Worm (Caenorhabditis elegans) whole organism, mixed stage, embryonic: ENCODE data around the gene abts-2.

Experiments
- M03D4.4 ChIP-seq: sonication (generic microtip); optimal IDR thresholded peaks from 2 replicates; lab custom pipeline; 2017; ENCODE audit warnings: mild to moderate bottlenecking, missing genetic modification characterization, missing compliant biosample characterization
- bed-3 ChIP-seq: fragments of 200-800 bp; sonication (Bioruptor generic); optimal IDR thresholded peaks from 3 replicates; lab custom pipeline; 2018; ENCODE audit warnings: mild to moderate bottlenecking, missing genetic modification characterization, moderate library complexity, missing compliant biosample characterization
- blmp-1 ChIP-seq: fragments of 150-350 bp; optimal IDR thresholded peaks from 2 replicates; lab custom pipeline; 2014; ENCODE audit warnings: missing biosample characterization, missing genetic modification characterization
- ceh-39 ChIP-seq: fragments of 150-350 bp; optimal IDR thresholded peaks from 2 replicates; lab custom pipeline; 2014; ENCODE audit warnings: missing biosample characterization, missing genetic modification characterization
- ceh-43 ChIP-seq: fragments of 200-800 bp; sonication (Bioruptor generic); optimal IDR thresholded peaks from 2 replicates; lab custom pipeline; 2018; ENCODE audit warnings: mild to moderate bottlenecking, missing genetic modification characterization, moderate library complexity, missing compliant biosample characterization
- ces-1 ChIP-seq: fragments of 150-350 bp; optimal IDR thresholded peaks from 2 replicates; lab custom pipeline; 2014; ENCODE audit warnings: missing biosample characterization, missing genetic modification reagents, missing genetic modification characterization
- cnd-1 ChIP-seq: fragments of 200-800 bp; sonication (Bioruptor generic); optimal IDR thresholded peaks from 2 replicates; lab custom pipeline; 2018; ENCODE audit warnings: mild to moderate bottlenecking, missing genetic modification characterization, missing compliant biosample characterization
- drap-1 ChIP-seq: fragments of 200-800 bp; sonication (Bioruptor generic); optimal IDR thresholded peaks from 3 replicates; lab custom pipeline; 2018; ENCODE audit warnings: mild to moderate bottlenecking, missing genetic modification characterization, missing compliant biosample characterization
- elt-1 ChIP-seq: sonication (generic microtip); optimal IDR thresholded peaks from 2 replicates; lab custom pipeline; 2017; ENCODE audit warnings: missing genetic modification characterization, mild to moderate bottlenecking, missing compliant biosample characterization, antibody characterized with exemption, moderate library complexity, borderline replicate concordance; ENCODE audit not compliant: insufficient read depth
- elt-3 ChIP-seq: fragments of 150-350 bp; optimal IDR thresholded peaks from 2 replicates; lab custom pipeline; 2014; ENCODE audit warnings: missing biosample characterization, missing genetic modification characterization
- flh-1 ChIP-seq: fragments of 200-800 bp; sonication (Bioruptor generic); optimal IDR thresholded peaks from 2 replicates; lab custom pipeline; 2018; ENCODE audit warnings: mild to moderate bottlenecking, missing genetic modification characterization, moderate library complexity, missing compliant biosample characterization
- ham-2 ChIP-seq: fragments of 200-800 bp; sonication (Bioruptor generic); optimal IDR thresholded peaks from 2 replicates; lab custom pipeline; 2018; ENCODE audit warnings: mild to moderate bottlenecking, missing genetic modification characterization, missing compliant biosample characterization
- hlh-1 ChIP-seq: fragments of 150-350 bp; optimal IDR thresholded peaks from 2 replicates; lab custom pipeline; 2014; ENCODE audit warnings: missing biosample characterization, missing genetic modification reagents, missing genetic modification characterization
- lin-13 ChIP-seq: fragments of 150-350 bp; optimal IDR thresholded peaks from 2 replicates; lab custom pipeline; 2014; ENCODE audit warnings: missing biosample characterization, missing genetic modification characterization
- lin-32 ChIP-seq: fragments of 200-800 bp; sonication (Bioruptor generic); optimal IDR thresholded peaks from 2 replicates; lab custom pipeline; 2018; ENCODE audit warnings: mild to moderate bottlenecking, missing genetic modification characterization, missing compliant biosample characterization
- lsy-2 ChIP-seq: fragments of 150-350 bp; optimal IDR thresholded peaks from 2 replicates; lab custom pipeline; 2014; ENCODE audit warnings: missing biosample characterization, missing genetic modification characterization
- mep-1 ChIP-seq: fragments of 150-350 bp; optimal IDR thresholded peaks from 2 replicates; lab custom pipeline; 2017; ENCODE audit warnings: missing biosample characterization, missing genetic modification reagents, missing genetic modification characterization, inconsistent platforms
- nhr-12 ChIP-seq: fragments of 150-350 bp; optimal IDR thresholded peaks from 2 replicates; lab custom pipeline; 2014; ENCODE audit warnings: missing biosample characterization, missing genetic modification characterization
- nhr-2 ChIP-seq: fragments of 150-350 bp; optimal IDR thresholded peaks from 2 replicates; lab custom pipeline; 2014; ENCODE audit warnings: missing biosample characterization, missing genetic modification characterization
- nhr-28 ChIP-seq: fragments of 150-350 bp; optimal IDR thresholded peaks from 2 replicates; lab custom pipeline; 2014; ENCODE audit warnings: missing biosample characterization, missing genetic modification characterization
- nhr-76 ChIP-seq: sonication (generic microtip); optimal IDR thresholded peaks from 2 replicates; lab custom pipeline; 2017; ENCODE audit warnings: missing biosample characterization, missing genetic modification characterization
- pha-4 ChIP-seq: fragments of 150-350 bp; optimal IDR thresholded peaks from 2 replicates; lab custom pipeline; 2018; ENCODE audit warnings: missing biosample characterization, missing genetic modification reagents, missing genetic modification characterization
- sem-2 ChIP-seq: fragments of 200-800 bp; sonication (Bioruptor generic); optimal IDR thresholded peaks from 2 replicates; lab custom pipeline; 2018; ENCODE audit warnings: mild to moderate bottlenecking, missing genetic modification characterization, missing compliant biosample characterization
- snpc-4 ChIP-seq: fragments of 150-350 bp; optimal IDR thresholded peaks from 2 replicates; lab custom pipeline; 2014; ENCODE audit warnings: missing biosample characterization, missing genetic modification characterization
- sptf-1 ChIP-seq: sonication (generic microtip); optimal IDR thresholded peaks from 2 replicates; lab custom pipeline; 2017; ENCODE audit warnings: mild to moderate bottlenecking, missing genetic modification characterization, moderate library complexity, missing compliant biosample characterization
- tbx-8 ChIP-seq: fragments of 200-800 bp; sonication (Bioruptor generic); optimal IDR thresholded peaks from 2 replicates; lab custom pipeline; 2018; ENCODE audit warnings: mild to moderate bottlenecking, missing genetic modification characterization, moderate library complexity, missing compliant biosample characterization
- unc-120 ChIP-seq: sonication (generic microtip); optimal IDR thresholded peaks from 2 replicates; lab custom pipeline; 2017; ENCODE audit warnings: missing genetic modification characterization, missing compliant biosample characterization; ENCODE audit not compliant: poor library complexity, severe bottlenecking
- unc-39 ChIP-seq: fragments of 150-350 bp; optimal IDR thresholded peaks from 2 replicates; lab custom pipeline; 2014; ENCODE audit warnings: missing biosample characterization, missing genetic modification characterization
- unc-62 ChIP-seq: fragments of 150-350 bp; optimal IDR thresholded peaks from 2 replicates; lab custom pipeline; 2014; ENCODE audit warnings: missing biosample characterization, missing genetic modification reagents, missing genetic modification characterization
- ztf-11 ChIP-seq: fragments of 150-350 bp; optimal IDR thresholded peaks from 2 replicates; lab custom pipeline; 2014; ENCODE audit warnings: missing biosample characterization, missing genetic modification characterization

The abts-2 gene

DNA sequence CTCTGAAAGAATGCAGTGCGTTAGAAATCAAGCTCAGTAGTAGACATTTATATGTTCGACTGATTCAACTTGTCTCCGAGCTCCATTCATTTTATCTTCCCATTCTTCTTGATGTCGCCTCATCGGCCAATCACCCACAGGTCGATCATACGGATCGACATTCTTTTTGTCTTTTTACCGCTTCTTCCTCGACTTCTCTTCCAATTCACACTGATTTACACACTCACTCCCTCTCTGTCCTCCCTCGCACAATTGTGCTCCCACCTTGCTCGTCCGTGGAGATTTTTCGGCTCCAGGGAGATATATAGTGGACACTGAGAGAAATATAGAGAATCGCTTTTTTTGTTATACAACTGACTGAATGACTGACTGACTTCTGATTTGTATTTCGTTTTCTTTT lies 11.3 kb upstream of the abts-2 start:
- TF ChIP-seq unc-120 = peak; percentile 37
- no peak for TF ChIP-seq ceh-43

DNA sequence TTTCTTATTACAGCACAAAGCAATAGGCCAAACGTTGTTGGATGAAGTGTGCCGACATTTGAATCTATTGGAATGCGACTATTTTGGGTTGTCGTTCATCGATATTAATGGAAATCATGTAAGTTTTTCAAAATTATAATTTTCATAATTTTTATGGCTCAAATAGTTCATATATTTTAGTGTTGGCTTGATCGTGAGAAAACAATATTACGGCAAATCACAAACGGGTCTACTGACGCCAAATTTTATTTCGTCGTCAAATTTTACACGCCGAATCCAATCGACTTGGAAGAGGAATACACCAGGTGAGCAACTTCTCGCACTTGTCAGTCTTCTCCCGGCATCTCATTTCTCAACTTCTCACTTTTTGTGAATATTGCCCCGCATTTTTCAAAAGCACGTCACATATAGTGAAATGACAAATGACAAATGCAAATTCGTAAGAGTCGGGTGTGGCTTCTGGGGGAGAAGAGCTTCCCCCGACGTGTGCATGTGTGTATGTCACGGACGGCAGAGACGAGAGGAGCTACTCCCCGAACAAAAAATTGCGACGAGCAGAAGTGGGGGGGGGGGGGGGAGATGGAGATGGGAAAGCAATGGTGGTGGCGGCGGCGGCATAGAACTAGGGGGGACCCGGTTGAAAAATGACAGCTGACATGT lies 8.9 kb upstream of the abts-2 start:
- TF ChIP-seq drap-1 (GFP tag; lab: Kevin White, UChicago) (peak; percentile 7), hlh-1 (tag; lab: Kevin White, UChicago) (peak; percentile 53), pha-4 (no peak), unc-39 (tag; lab: Kevin White, UChicago) (no peak), unc-120 (peak; percentile 55), unc-62 (GFP tag; lab: Kevin White, UChicago) (peak; percentile 79), tbx-8 (GFP tag; lab: Kevin White, UChicago) (no peak)

DNA sequence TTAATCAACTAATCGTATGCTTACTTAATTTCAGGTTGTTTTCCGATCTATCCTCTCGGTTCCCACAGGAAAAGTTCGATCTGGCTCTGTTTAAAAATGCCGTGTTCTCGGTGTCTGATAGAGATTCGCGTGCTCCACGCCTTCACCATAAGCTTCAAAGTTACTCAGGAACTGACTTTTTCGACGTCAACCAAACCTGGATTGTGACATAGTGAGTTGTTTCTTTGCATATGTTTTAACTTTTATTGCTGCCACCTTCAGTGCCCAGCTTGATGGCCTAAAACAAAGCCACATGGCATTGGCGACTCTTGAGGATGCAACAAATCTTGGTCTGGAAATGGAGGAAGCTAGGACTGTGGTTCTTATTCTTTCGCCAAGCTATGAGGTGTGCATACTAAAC lies 419 bp downstream of the abts-2 start:
- TF ChIP-seq lin-32 (GFP tag; lab: Kevin White, UChicago) = no peak
- TF ChIP-seq ces-1 = no peak
- no peak for TF ChIP-seq snpc-4 (tag; lab: Kevin White, UChicago)
- TF ChIP-seq sem-2 (GFP tag; lab: Kevin White, UChicago) = no peak
- TF ChIP-seq nhr-76 (tag; lab: Kevin White, UChicago) = no peak
- no peak for TF ChIP-seq lsy-2 (tag; lab: Kevin White, UChicago)
- TF ChIP-seq cnd-1 (tag; lab: Kevin White, UChicago) = no peak
- TF ChIP-seq elt-1 (tag; lab: Kevin White, UChicago) = no peak
- TF ChIP-seq sptf-1 (tag; lab: Kevin White, UChicago) = no peak
- TF ChIP-seq unc-39 (tag; lab: Kevin White, UChicago) = no peak
- no peak for TF ChIP-seq M03D4.4 (tag; lab: Kevin White, UChicago)
- no peak for TF ChIP-seq ceh-43
- no peak for TF ChIP-seq flh-1 (GFP tag; lab: Kevin White, UChicago)
- TF ChIP-seq mep-1 (tag; lab: Kevin White, UChicago) = no peak
- no peak for TF ChIP-seq blmp-1 (tag; lab: Kevin White, UChicago)
- TF ChIP-seq unc-62 (GFP tag; lab: Kevin White, UChicago) = no peak
- no peak for TF ChIP-seq ztf-11 (tag; lab: Kevin White, UChicago)
- TF ChIP-seq nhr-2 (tag; lab: Kevin White, UChicago) = no peak
- TF ChIP-seq nhr-12 (tag; lab: Kevin White, UChicago) = no peak

DNA sequence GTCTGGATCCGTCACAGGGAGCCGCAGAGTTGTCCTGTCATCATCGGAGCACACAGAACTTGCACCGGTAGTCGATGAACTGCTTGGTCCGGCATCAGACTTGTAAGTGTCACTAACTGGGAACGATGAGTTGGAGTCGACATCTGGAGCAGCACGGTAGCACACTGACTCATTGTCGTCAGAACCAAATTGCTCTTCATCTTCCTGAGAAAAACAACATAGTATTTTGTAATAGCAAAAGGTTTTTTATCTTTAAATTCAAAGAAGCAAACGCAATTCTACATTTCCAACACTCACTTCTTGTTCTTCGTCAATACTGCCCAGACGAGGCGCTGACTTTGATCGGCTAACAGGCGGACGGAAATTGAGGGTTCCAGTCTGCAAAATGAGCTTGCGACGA lies 5.1 kb downstream of the abts-2 start:
- TF ChIP-seq ceh-43 (no peak), drap-1 (GFP tag; lab: Kevin White, UChicago) (no peak), elt-3 (no peak), unc-39 (tag; lab: Kevin White, UChicago) (no peak), nhr-12 (tag; lab: Kevin White, UChicago) (no peak), unc-120 (no peak), nhr-76 (tag; lab: Kevin White, UChicago) (no peak), lsy-2 (tag; lab: Kevin White, UChicago) (no peak), bed-3 (GFP tag; lab: Kevin White, UChicago) (no peak), nhr-28 (tag; lab: Kevin White, UChicago) (no peak)

DNA sequence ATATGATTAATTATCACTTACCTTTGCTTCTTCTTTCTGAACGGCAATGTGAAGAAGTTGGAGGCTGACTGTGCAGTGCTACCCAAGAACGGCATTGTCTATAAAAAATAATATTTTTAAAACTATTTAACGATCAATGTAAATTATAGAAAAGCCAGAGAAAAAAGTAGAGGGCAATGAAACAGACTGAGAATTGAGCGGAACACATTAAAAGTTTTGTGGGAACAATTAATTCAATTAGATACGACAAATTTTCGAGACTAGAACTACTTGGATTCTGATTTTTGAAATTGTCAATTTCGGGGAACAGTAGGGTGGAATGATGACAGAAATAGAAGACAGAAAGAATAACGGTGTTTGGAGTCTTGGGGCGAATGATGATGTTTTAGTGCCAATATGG lies 6.1 kb downstream of the abts-2 start, which contains the start of gene F52D10.2:
F52D10.2 (minus strand) TSS at position 101 of the 400 bp plus-strand sequence.
- TF ChIP-seq sptf-1 (tag; lab: Kevin White, UChicago) (no peak), sem-2 (GFP tag; lab: Kevin White, UChicago) (no peak), lsy-2 (tag; lab: Kevin White, UChicago) (no peak), drap-1 (GFP tag; lab: Kevin White, UChicago) (no peak), nhr-28 (tag; lab: Kevin White, UChicago) (no peak), tbx-8 (GFP tag; lab: Kevin White, UChicago) (no peak), lin-13 (no peak), snpc-4 (tag; lab: Kevin White, UChicago) (no peak), blmp-1 (tag; lab: Kevin White, UChicago) (no peak), elt-1 (tag; lab: Kevin White, UChicago) (no peak), ceh-39 (tag; lab: Kevin White, UChicago) (no peak), nhr-76 (tag; lab: Kevin White, UChicago) (no peak), ztf-11 (tag; lab: Kevin White, UChicago) (no peak), ham-2 (GFP tag; lab: Kevin White, UChicago) (no peak), nhr-2 (tag; lab: Kevin White, UChicago) (no peak)
